Fruit fly (Drosophila melanogaster): ENCODE measurements around the gene Nop56.
A peak's percentile ranks its signal among the peaks of the same experiment; 100 is the strongest.

The Nop56 gene

dm6 chr3R:22400246-22400645 is 20.6 kb downstream of the Nop56 start (continued):
- TF ChIP-seq CG9797 (GFP tag; optimal IDR thresholded peaks at IDR 0.05) (no peak), nerfin-2 (GFP tag; IDR thresholded peaks at IDR 0.05; ENCODE audit: partially characterized antibody) (no peak), Elba2 (GFP tag; optimal IDR thresholded peaks at IDR 0.05) (no peak), Six4 (GFP tag; optimal IDR thresholded peaks at IDR 0.05) (no peak), twi (tag; optimal IDR thresholded peaks at IDR 0.05) (no peak), fu2 (GFP tag; optimal IDR thresholded peaks at IDR 0.05) (no peak), Xbp1 (GFP tag; optimal IDR thresholded peaks at IDR 0.05) (peak; percentile 11), CG14441 (GFP tag; IDR thresholded peaks at IDR 0.05) (no peak), ftz-f1 (GFP tag; optimal IDR thresholded peaks at IDR 0.05) (no peak), her (GFP tag; optimal IDR thresholded peaks at IDR 0.05) (no peak), insv (GFP tag; optimal IDR thresholded peaks at IDR 0.05) (no peak), cwo (GFP tag; optimal IDR thresholded peaks at IDR 0.05) (peak; percentile 25), CG12299 (tag; optimal IDR thresholded peaks at IDR 0.05) (no peak), CG15514 (GFP tag; optimal IDR thresholded peaks at IDR 0.05) (peak; percentile 18), NFAT (GFP tag; IDR thresholded peaks at IDR 0.05) (peak; percentile 60), CG3163 (GFP tag; optimal IDR thresholded peaks at IDR 0.05) (no peak), Camta (GFP tag; optimal IDR thresholded peaks at IDR 0.05) (no peak), usp (GFP tag; optimal IDR thresholded peaks at IDR 0.05) (no peak), Atf3 (GFP tag; optimal IDR thresholded peaks at IDR 0.05) (no peak), CG14014 (GFP tag; IDR thresholded peaks at IDR 0.05) (peak; percentile 29; the same call in 1 of the 2 replicates), tap (tag; optimal IDR thresholded peaks at IDR 0.05) (no peak), CG5245 (GFP tag; optimal IDR thresholded peaks at IDR 0.05) (peak; percentile 12), CTCF (GFP tag; optimal IDR thresholded peaks at IDR 0.05) (no peak), Awh (GFP tag; IDR thresholded peaks at IDR 0.05) (no peak), dan (GFP tag; IDR thresholded peaks at IDR 0.05) (no peak), CG4820 (GFP tag; optimal IDR thresholded peaks at IDR 0.05) (peak; percentile 48), Neu2 (GFP tag; optimal IDR thresholded peaks at IDR 0.05; ENCODE audit: borderline replicate concordance) (no peak), pnt (GFP tag; optimal IDR thresholded peaks at IDR 0.05) (no peak), trh (GFP tag; optimal IDR thresholded peaks at IDR 0.05) (no peak), Nf-YA (GFP tag; IDR thresholded peaks at IDR 0.05) (no peak), CG1529 (GFP tag; optimal IDR thresholded peaks at IDR 0.05) (no peak), E2f1 (GFP tag; IDR thresholded peaks at IDR 0.05) (peak; percentile 41; the same call in 1 of the 2 replicates), CG8388 (GFP tag; optimal IDR thresholded peaks at IDR 0.05) (no peak), tgo (GFP tag; IDR thresholded peaks at IDR 0.05) (peak; percentile 21; the same call in 1 of the 3 replicates), bsh (GFP tag; optimal IDR thresholded peaks at IDR 0.05) (peak; percentile 14 to 58), Chrac-16 (GFP tag; optimal IDR thresholded peaks at IDR 0.05) (no peak), ac (GFP tag; optimal IDR thresholded peaks at IDR 0.05) (no peak), Dbx (GFP tag; IDR thresholded peaks at IDR 0.05) (peak; percentile 51; the same call in 2 of the 3 replicates), fd64A (GFP tag; optimal IDR thresholded peaks at IDR 0.05) (no peak), CG12104 (GFP tag; optimal IDR thresholded peaks at IDR 0.05) (no peak), MBD-R2 (GFP tag; IDR thresholded peaks at IDR 0.05) (no peak), crc (GFP tag; optimal IDR thresholded peaks at IDR 0.05) (no peak), CG6765 (GFP tag; optimal IDR thresholded peaks at IDR 0.05) (no peak), abd-A (tag; optimal IDR thresholded peaks at IDR 0.05) (no peak), Ptx1 (GFP tag; IDR thresholded peaks at IDR 0.05) (peak; percentile 58), aop (GFP tag; IDR thresholded peaks at IDR 0.05) (no peak), tin (GFP tag; optimal IDR thresholded peaks at IDR 0.05) (peak; percentile 3), knrl (GFP tag; IDR thresholded peaks at IDR 0.05; ENCODE audit: partially characterized antibody) (no peak), CG10209 (GFP tag; optimal IDR thresholded peaks at IDR 0.05) (no peak), Sox100B (GFP tag; optimal IDR thresholded peaks at IDR 0.05) (no peak), CG14667 (GFP tag; IDR thresholded peaks at IDR 0.05) (0 out of 2 replicates have a peak, but pooled peaks have one; percentile 15), CG1602 (GFP tag; optimal IDR thresholded peaks at IDR 0.05) (peak; percentile 8), sug (tag; optimal IDR thresholded peaks at IDR 0.05) (no peak)

All from whole organism, embryonic.